Fruit fly (Drosophila melanogaster) Kc167 (cell line): Measurements from ENCODE around the gene Mis12.

ENCODE experiments used
- Myc ChIP-seq: fragments of >200 bp; optimal IDR thresholded peaks from 2 replicates; lab custom pipeline; 2017; ENCODE audit warnings: missing external identifiers
- Sin3A ChIP-seq: fragments of >200 bp; optimal IDR thresholded peaks from 2 replicates; lab custom pipeline; 2018; ENCODE audit warnings: missing external identifiers
- h ChIP-seq: fragments of >200 bp; optimal IDR thresholded peaks from 3 replicates; lab custom pipeline; 2018; ENCODE audit warnings: missing external identifiers
- insv ChIP-seq: fragments of >200 bp; optimal IDR thresholded peaks from 3 replicates; lab custom pipeline; 2018; ENCODE audit warnings: missing external identifiers
- psq ChIP-seq: fragments of >200 bp; optimal IDR thresholded peaks from 2 replicates; lab custom pipeline; 2017; ENCODE audit warnings: missing external identifiers
- ttk ChIP-seq: sonication (Bioruptor generic); optimal IDR thresholded peaks from 2 replicates; lab custom pipeline; 2017; ENCODE audit warnings: missing external identifiers

DNA sequence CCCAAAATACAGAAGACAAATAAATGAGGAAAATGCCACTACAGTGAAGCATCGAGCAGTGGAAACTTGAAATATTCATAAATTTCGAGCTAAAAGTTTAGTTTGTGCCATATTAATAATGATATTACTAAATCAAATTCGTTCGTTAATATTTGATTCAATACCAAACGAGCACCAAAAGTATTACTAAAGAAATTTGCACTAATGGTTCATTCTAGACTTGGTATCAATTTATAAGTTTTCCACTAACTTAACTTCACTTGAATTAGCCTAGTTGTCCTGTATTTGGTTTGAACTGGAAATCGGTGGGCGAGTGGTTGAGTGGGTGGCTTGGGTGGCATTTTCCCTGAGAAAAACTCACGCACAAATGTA lies 24.9 kb downstream of the Mis12 start:
- TF ChIP-seq Myc (lab: Kevin White, UChicago) = no peak
- no peak for TF ChIP-seq psq
- no peak for TF ChIP-seq h (lab: Kevin White, UChicago)
- TF ChIP-seq ttk (lab: Kevin White, UChicago) = no peak
- TF ChIP-seq insv = no peak
- no peak for TF ChIP-seq Sin3A (lab: Kevin White, UChicago)
